Worm (Caenorhabditis elegans) whole organism, L3 larva: ENCODE data around the gene R01H2.4.

Experiments used
- R02D3.7 ChIP-seq: fragments of 150-350 bp; optimal IDR thresholded peaks from 2 replicates; lab custom pipeline; 2014; ENCODE audit warnings: missing biosample characterization, missing genetic modification characterization
- ZK546.5 ChIP-seq: sonication (generic microtip); optimal IDR thresholded peaks from 2 replicates; lab custom pipeline; 2017; ENCODE audit warnings: missing biosample characterization, missing genetic modification characterization
- ceh-16 ChIP-seq: sonication (generic microtip); optimal IDR thresholded peaks from 2 replicates; lab custom pipeline; 2017; ENCODE audit warnings: missing biosample characterization, missing genetic modification characterization
- ceh-28 ChIP-seq: fragments of 150-350 bp; optimal IDR thresholded peaks from 2 replicates; lab custom pipeline; 2014; ENCODE audit warnings: missing biosample characterization, missing genetic modification reagents, missing genetic modification characterization
- ceh-82 ChIP-seq: fragments of 150-350 bp; optimal IDR thresholded peaks from 2 replicates; lab custom pipeline; 2014; ENCODE audit warnings: missing biosample characterization, missing genetic modification characterization
- ceh-9 ChIP-seq: sonication (generic microtip); optimal IDR thresholded peaks from 2 replicates; lab custom pipeline; 2018; ENCODE audit warnings: missing biosample characterization, missing genetic modification characterization
- daf-12 ChIP-seq: fragments of 150-350 bp; optimal IDR thresholded peaks from 2 replicates; lab custom pipeline; 2014; ENCODE audit warnings: missing biosample characterization, missing genetic modification reagents, missing genetic modification characterization
- egl-27 ChIP-seq: sonication (generic microtip); optimal IDR thresholded peaks from 4 replicates; lab custom pipeline; 2017; ENCODE audit warnings: missing biosample characterization, missing genetic modification reagents, missing genetic modification characterization
- egl-5 ChIP-seq: fragments of 150-350 bp; optimal IDR thresholded peaks from 2 replicates; lab custom pipeline; 2017; ENCODE audit warnings: missing biosample characterization, missing genetic modification reagents, missing genetic modification characterization, inconsistent platforms
- elt-1 ChIP-seq: fragments of 150-350 bp; optimal IDR thresholded peaks from 2 replicates; lab custom pipeline; 2014; ENCODE audit warnings: missing biosample characterization, missing genetic modification characterization
- elt-2 ChIP-seq: sonication (generic microtip); optimal IDR thresholded peaks from 2 replicates; lab custom pipeline; 2016; ENCODE audit warnings: missing genetic modification reagents, mild to moderate bottlenecking, missing genetic modification characterization, missing compliant biosample characterization
- elt-3 ChIP-seq, 3 experiments: fragments of 150-350 bp in 1 of 3; sonication (generic microtip) in 2 of 3; optimal IDR thresholded peaks; 2 replicates in 2 of 3; 4 replicates in 1 of 3; lab custom pipeline; 2014 to 2017; ENCODE audit warnings: missing biosample characterization in 3 of 3, missing genetic modification characterization in 3 of 3
- fos-1 ChIP-seq: fragments of 150-350 bp; optimal IDR thresholded peaks from 2 replicates; lab custom pipeline; 2014; ENCODE audit warnings: missing biosample characterization, missing genetic modification characterization
- jun-1 ChIP-seq: fragments of 150-350 bp; optimal IDR thresholded peaks from 2 replicates; lab custom pipeline; 2014; ENCODE audit warnings: missing biosample characterization, missing genetic modification reagents, missing genetic modification characterization
- lin-15B ChIP-seq: fragments of 150-350 bp; optimal IDR thresholded peaks from 2 replicates; lab custom pipeline; 2014; ENCODE audit warnings: missing biosample characterization, missing genetic modification characterization
- lin-39 ChIP-seq: fragments of 150-350 bp; optimal IDR thresholded peaks from 2 replicates; lab custom pipeline; 2018; ENCODE audit warnings: missing biosample characterization, missing genetic modification reagents, missing genetic modification characterization
- lsy-12 ChIP-seq: sonication (generic microtip); optimal IDR thresholded peaks from 2 replicates; lab custom pipeline; 2016; ENCODE audit warnings: mild to moderate bottlenecking, missing genetic modification characterization, missing compliant biosample characterization
- mdl-1 ChIP-seq: fragments of 150-350 bp; optimal IDR thresholded peaks from 2 replicates; lab custom pipeline; 2014; ENCODE audit warnings: missing biosample characterization, missing genetic modification characterization
- nfya-1 ChIP-seq: sonication (generic microtip); optimal IDR thresholded peaks from 2 replicates; lab custom pipeline; 2017; ENCODE audit warnings: missing genetic modification characterization, mild to moderate bottlenecking, missing compliant biosample characterization, antibody characterized with exemption, moderate library complexity; ENCODE audit not compliant: insufficient read depth
- nhr-12 ChIP-seq: fragments of 150-350 bp; optimal IDR thresholded peaks from 2 replicates; lab custom pipeline; 2014; ENCODE audit warnings: missing biosample characterization, missing genetic modification characterization
- nhr-237 ChIP-seq: fragments of 150-350 bp; optimal IDR thresholded peaks from 2 replicates; lab custom pipeline; 2014; ENCODE audit warnings: missing biosample characterization, missing genetic modification characterization
- nhr-25 ChIP-seq: sonication (generic microtip); optimal IDR thresholded peaks from 2 replicates; lab custom pipeline; 2017; ENCODE audit warnings: missing biosample characterization, missing genetic modification characterization
- nhr-43 ChIP-seq: sonication (generic microtip); optimal IDR thresholded peaks from 2 replicates; lab custom pipeline; 2016; ENCODE audit warnings: mild to moderate bottlenecking, missing genetic modification characterization, missing compliant biosample characterization; ENCODE audit not compliant: poor library complexity, severe bottlenecking
- nhr-67 ChIP-seq: fragments of 150-350 bp; optimal IDR thresholded peaks from 2 replicates; lab custom pipeline; 2014; ENCODE audit warnings: missing biosample characterization, missing genetic modification characterization
- nhr-76 ChIP-seq: fragments of 150-350 bp; sonication (generic microtip); optimal IDR thresholded peaks from 5 replicates; lab custom pipeline; 2014; ENCODE audit warnings: missing biosample characterization, missing genetic modification characterization
- pha-4 ChIP-seq: fragments of 150-350 bp; optimal IDR thresholded peaks from 2 replicates; lab custom pipeline; 2014; ENCODE audit warnings: missing biosample characterization, missing genetic modification reagents, missing genetic modification characterization
- pqm-1 ChIP-seq: fragments of 150-350 bp; optimal IDR thresholded peaks from 2 replicates; lab custom pipeline; 2017; ENCODE audit warnings: missing biosample characterization, missing genetic modification characterization, inconsistent platforms
- sea-2 ChIP-seq: fragments of 150-350 bp; sonication (generic microtip); optimal IDR thresholded peaks from 4 replicates; lab custom pipeline; 2014; ENCODE audit warnings: missing biosample characterization, missing genetic modification reagents, missing genetic modification characterization
- snpc-4 ChIP-seq: fragments of 150-350 bp; optimal IDR thresholded peaks from 2 replicates; lab custom pipeline; 2014; ENCODE audit warnings: missing biosample characterization, missing genetic modification characterization
- unc-39 ChIP-seq: sonication (generic microtip); optimal IDR thresholded peaks from 4 replicates; lab custom pipeline; 2017; ENCODE audit warnings: missing biosample characterization, missing genetic modification characterization
- unc-62 ChIP-seq: fragments of 150-350 bp; sonication (generic microtip); optimal IDR thresholded peaks from 4 replicates; lab custom pipeline; 2014; ENCODE audit warnings: missing biosample characterization, missing genetic modification reagents, missing genetic modification characterization
- zag-1 ChIP-seq: fragments of 150-350 bp; optimal IDR thresholded peaks from 2 replicates; lab custom pipeline; 2014; ENCODE audit warnings: missing biosample characterization, missing genetic modification characterization
- ztf-4 ChIP-seq: fragments of 150-350 bp; optimal IDR thresholded peaks from 2 replicates; lab custom pipeline; 2014; ENCODE audit warnings: missing biosample characterization, missing genetic modification characterization

Gene R01H2.4

ce11 chrIII:7090545-7090944 is 26.5 kb upstream of the R01H2.4 start, which contains the start of gene ZK418.10:
TSS of gene ZK418.10 (minus strand) at chrIII:7090692.
- no peak for TF ChIP-seq unc-62 (GFP tag; lab: Kevin White, UChicago)
- no peak for TF ChIP-seq elt-1 (tag; lab: Kevin White, UChicago)
- TF ChIP-seq unc-39: no peak
- TF ChIP-seq nhr-237 (tag; lab: Kevin White, UChicago): no peak
- no peak for TF ChIP-seq R02D3.7 (tag; lab: Kevin White, UChicago)
- no peak for TF ChIP-seq ztf-4
- TF ChIP-seq daf-12 (tag; lab: Kevin White, UChicago): no peak
- TF ChIP-seq mdl-1 (tag; lab: Kevin White, UChicago): no peak
- TF ChIP-seq pha-4 (tag; lab: Kevin White, UChicago): no peak
- TF ChIP-seq nhr-67: no peak
- TF ChIP-seq egl-27: no peak
- no peak for TF ChIP-seq nhr-12 (tag; lab: Kevin White, UChicago)
- TF ChIP-seq nhr-76 (tag; lab: Kevin White, UChicago): no peak
- TF ChIP-seq ZK546.5: no peak
- TF ChIP-seq elt-2 (tag; lab: Kevin White, UChicago): no peak

- TF ChIP-seq elt-2 (tag; lab: Kevin White, UChicago): peak; percentile 35
- TF ChIP-seq zag-1 (tag; lab: Kevin White, UChicago): no peak
- peak; percentile 73 for TF ChIP-seq ceh-28 (tag; lab: Kevin White, UChicago)
- peak; percentile 82 for TF ChIP-seq lin-15B (tag; lab: Kevin White, UChicago)
- TF ChIP-seq ceh-82 (tag; lab: Kevin White, UChicago): no peak
- TF ChIP-seq egl-5: no peak
- TF ChIP-seq R02D3.7 (tag; lab: Kevin White, UChicago): peak; percentile 44
- TF ChIP-seq fos-1 (tag; lab: Kevin White, UChicago): no peak
- no peak for TF ChIP-seq ZK546.5
- TF ChIP-seq pqm-1 (tag; lab: Kevin White, UChicago): peak; percentile 24
- no peak for TF ChIP-seq nhr-12 (tag; lab: Kevin White, UChicago)
- no peak for TF ChIP-seq ztf-4
- TF ChIP-seq jun-1 (tag; lab: Kevin White, UChicago): no peak
- TF ChIP-seq nhr-43 (tag; lab: Kevin White, UChicago): peak; percentile 83
- TF ChIP-seq nhr-237 (tag; lab: Kevin White, UChicago): no peak
- peak; percentile 68 for TF ChIP-seq nfya-1 (tag; lab: Kevin White, UChicago)
- TF ChIP-seq egl-27: no peak
- TF ChIP-seq lsy-12 (tag; lab: Kevin White, UChicago): no peak
- TF ChIP-seq pha-4 (tag; lab: Kevin White, UChicago): peak; percentile 71
- TF ChIP-seq snpc-4 (tag; lab: Kevin White, UChicago): peak; percentile 58
- TF ChIP-seq ceh-9 (tag; lab: Kevin White, UChicago): no peak
- no peak for TF ChIP-seq sea-2 (GFP tag; lab: Kevin White, UChicago)
- TF ChIP-seq daf-12 (tag; lab: Kevin White, UChicago): no peak
- TF ChIP-seq lin-39: peak; percentile 72
- peak; percentile 41 for TF ChIP-seq nhr-25 (tag; lab: Kevin White, UChicago)
These were observed 23.7 kb upstream of the R01H2.4 start, which contains the start of gene fubl-2 for ce11 chrIII:7087691-7088323. TSS of gene fubl-2 (minus strand) at chrIII:7087741.

ce11 chrIII:7087180-7087579 is 23.1 kb upstream of the R01H2.4 start:
- TF ChIP-seq snpc-4 (tag; lab: Kevin White, UChicago) (no peak), ceh-28 (tag; lab: Kevin White, UChicago) (no peak), elt-2 (tag; lab: Kevin White, UChicago) (peak; percentile 28), elt-3 (tag; optimal IDR thresholded peaks at IDR 0.05; lab: Kevin White, UChicago) (no peak), ceh-16 (tag; lab: Kevin White, UChicago) (no peak), nhr-12 (tag; lab: Kevin White, UChicago) (no peak)

ce11 chrIII:7084908-7085307 is 20.8 kb upstream of the R01H2.4 start, which contains the start of gene tofu-7:
TSS of gene tofu-7 (minus strand) at chrIII:7085018.
- TF ChIP-seq R02D3.7 (tag; lab: Kevin White, UChicago): no peak
